Worm (Caenorhabditis elegans): Measurements from ENCODE around the gene col-121.

Gene col-121

DNA sequence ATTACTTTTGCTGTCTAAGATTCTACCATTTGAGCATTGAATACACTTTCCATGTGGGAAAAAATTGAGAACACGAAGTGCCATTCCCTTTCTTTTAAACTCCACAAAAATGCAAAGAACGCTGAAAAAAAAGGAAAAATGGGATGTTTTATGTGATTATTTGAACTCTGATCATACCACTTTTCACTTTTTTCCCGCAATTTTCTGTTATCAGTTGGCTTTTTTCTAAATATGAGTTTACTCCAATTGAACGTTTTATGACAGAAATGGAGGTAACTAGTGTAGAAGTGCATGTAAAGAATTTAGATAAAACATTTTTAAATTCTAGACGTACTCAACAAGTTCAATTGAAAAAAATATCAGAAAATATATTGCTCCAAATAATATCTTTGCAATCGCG lies 45.4 kb upstream of the col-121 start:
- no peak for TF ChIP-seq nfya-1 (tag; optimal IDR thresholded peaks at IDR 0.05; ENCODE audit: borderline replicate concordance, insufficient read depth)
- TF ChIP-seq athp-1 (tag; optimal IDR thresholded peaks at IDR 0.05), result no peak
- peak; percentile 23 for TF ChIP-seq nhr-80 (tag; optimal IDR thresholded peaks at IDR 0.05)
- no peak for TF ChIP-seq B0035.1 (tag; optimal IDR thresholded peaks at IDR 0.05)
- TF ChIP-seq attf-5 (GFP tag; optimal IDR thresholded peaks at IDR 0.05), result no peak
- no peak for TF ChIP-seq ztf-28 (GFP tag; IDR thresholded peaks at IDR 0.05)

- no peak for TF ChIP-seq ccch-3 (GFP tag; optimal IDR thresholded peaks at IDR 0.05)
- TF ChIP-seq ceh-79 (tag; optimal IDR thresholded peaks at IDR 0.05), result no peak
- no peak for TF ChIP-seq B0035.1 (tag; optimal IDR thresholded peaks at IDR 0.05)
- peak; percentile 9 for TF ChIP-seq F23B12.7 (tag; optimal IDR thresholded peaks at IDR 0.05; ENCODE audit: insufficient read depth)
- peak; percentile 68 for TF ChIP-seq snpc-1.1 (tag; optimal IDR thresholded peaks at IDR 0.05; ENCODE audit: insufficient read depth)
- TF ChIP-seq unc-130 (GFP tag; optimal IDR thresholded peaks at IDR 0.05), result no peak
- peak; percentile 89 for TF ChIP-seq lin-54 (GFP tag; optimal IDR thresholded peaks at IDR 0.05)
- TF ChIP-seq repo-1 (tag; optimal IDR thresholded peaks at IDR 0.05), result no peak
- no peak for TF ChIP-seq Y53F4B.3 (GFP tag; IDR thresholded peaks at IDR 0.05)
- TF ChIP-seq madf-8 (GFP tag; conservative IDR thresholded peaks at IDR 0.05), result peak; percentile 83
- TF ChIP-seq aptf-2 (GFP tag; conservative IDR thresholded peaks at IDR 0.05), result no peak
- TF ChIP-seq ztf-22 (GFP tag; optimal IDR thresholded peaks at IDR 0.05), result no peak
- no peak for TF ChIP-seq sdz-38 (tag; optimal IDR thresholded peaks at IDR 0.05)
- TF ChIP-seq snpc-3.4 (tag; optimal IDR thresholded peaks at IDR 0.05), result peak; percentile 75
- no peak for TF ChIP-seq cebp-1 (GFP tag; IDR thresholded peaks at IDR 0.05)
- TF ChIP-seq cebp-1 (tag; optimal IDR thresholded peaks at IDR 0.05), result peak; percentile 36
- TF ChIP-seq C06A6.2 (GFP tag; conservative IDR thresholded peaks at IDR 0.05), result no peak
- peak; percentile 68 for TF ChIP-seq mcd-1 (GFP tag; IDR thresholded peaks at IDR 0.05)
- no peak for TF ChIP-seq ekl-4 (GFP tag; IDR thresholded peaks at IDR 0.05)
- TF ChIP-seq F57A8.1 (GFP tag; optimal IDR thresholded peaks at IDR 0.05), result no peak
- peak; percentile 42 for TF ChIP-seq zim-3 (tag; optimal IDR thresholded peaks at IDR 0.05)
- TF ChIP-seq let-526 (GFP tag; IDR thresholded peaks at IDR 0.05), result no peak
- no peak; the same call in 1 of the 2 replicates for TF ChIP-seq Y67H2A.10 (GFP tag; conservative IDR thresholded peaks at IDR 0.05)
- no peak for TF ChIP-seq hlh-12 (tag; optimal IDR thresholded peaks at IDR 0.05)
- no peak for TF ChIP-seq F52B5.7 (tag; optimal IDR thresholded peaks at IDR 0.05)
- TF ChIP-seq ets-4 (GFP tag; optimal IDR thresholded peaks at IDR 0.05), result no peak
- 0 out of 2 replicates have a peak, but pooled peaks have one; percentile 19 for TF ChIP-seq rcor-1 (GFP tag; IDR thresholded peaks at IDR 0.05)
- peak; percentile 77 for TF ChIP-seq xnd-1 (tag; optimal IDR thresholded peaks at IDR 0.05)
- TF ChIP-seq lin-26 (GFP tag; IDR thresholded peaks at IDR 0.05), result no peak
- TF ChIP-seq gei-17 (GFP tag; optimal IDR thresholded peaks at IDR 0.05), result no peak
- peak; percentile 36; the same call in 1 of the 2 replicates for TF ChIP-seq Y95B8A.8 (GFP tag; IDR thresholded peaks at IDR 0.05)
- peak; percentile 85 for TF ChIP-seq ceh-91 (GFP tag; IDR thresholded peaks at IDR 0.05)
- no peak for TF ChIP-seq F57C9.4 (tag; optimal IDR thresholded peaks at IDR 0.05)
- TF ChIP-seq F49E8.2 (tag; optimal IDR thresholded peaks at IDR 0.05; ENCODE audit: insufficient read depth), result peak; percentile 13
- TF ChIP-seq D2030.7 (GFP tag; IDR thresholded peaks at IDR 0.05), result peak; percentile 87
- TF ChIP-seq chd-7 (tag; optimal IDR thresholded peaks at IDR 0.05), result no peak
- no peak for TF ChIP-seq ztf-26 (tag; optimal IDR thresholded peaks at IDR 0.05)
- TF ChIP-seq C17E4.6 (GFP tag; IDR thresholded peaks at IDR 0.05), result no peak
- TF ChIP-seq lag-1 (GFP tag; IDR thresholded peaks at IDR 0.05), result no peak
- no peak for TF ChIP-seq athp-1 (tag; optimal IDR thresholded peaks at IDR 0.05)
- peak; percentile 75 for TF ChIP-seq tlf-1 (GFP tag; optimal IDR thresholded peaks at IDR 0.05)
- TF ChIP-seq ceh-58 (GFP tag; IDR thresholded peaks at IDR 0.05), result no peak
- no peak for TF ChIP-seq ztf-18 (tag; optimal IDR thresholded peaks at IDR 0.05)
Observed at ce11 chrIV:9440880-9441336, 44.9 kb upstream of the col-121 start, which contains the start of gene idh-1. TSS of gene idh-1 (minus strand) at chrIV:9441107.
